ENCODE assay signal across 6 worm cellular contexts in genomic region chrX:15689244-15689643, ce11.
A peak's percentile ranks its signal among the peaks of the same experiment; 100 is the strongest.
TF ChIP-seq lines count a peak whose summit lies in the region.

Gene C03H12.1, plus strand, starts transcription at chrX:15689449.

TF ChIP-seq in whole organism, L1 larva, 84 proteins besides CTCF, POLR2A, EP300 and RAD21 (continues in another document):
- TF ChIP-seq elt-3 (tag; optimal IDR thresholded peaks at IDR 0.05; lab: Kevin White, UChicago) (peak in 1 of 6 experiments; percentile 14), C04F5.9 (tag; optimal IDR thresholded peaks at IDR 0.05; lab: Kevin White, UChicago) (no peak), zag-1 (tag; optimal IDR thresholded peaks at IDR 0.05; lab: Kevin White, UChicago) (no peak), hlh-17 (GFP tag; optimal IDR thresholded peaks at IDR 0.05; lab: Kevin White, UChicago; ENCODE audit: borderline replicate concordance) (no peak), lin-14 (GFP tag; optimal IDR thresholded peaks at IDR 0.05; lab: Kevin White, UChicago) (no peak), vab-15 (tag; optimal IDR thresholded peaks at IDR 0.05; lab: Kevin White, UChicago) (no peak), unc-86 (tag; optimal IDR thresholded peaks at IDR 0.05; lab: Kevin White, UChicago) (no peak), unc-62 (GFP tag; optimal IDR thresholded peaks at IDR 0.05; lab: Kevin White, UChicago) (no peak), swsn-7 (tag; optimal IDR thresholded peaks at IDR 0.05; lab: Kevin White, UChicago) (no peak), unc-98 (GFP tag; IDR thresholded peaks at IDR 0.05; lab: Robert Waterston, UW) (no peak), ceh-82 (tag; optimal IDR thresholded peaks at IDR 0.05; lab: Kevin White, UChicago) (no peak), irx-1 (tag; optimal IDR thresholded peaks at IDR 0.05; lab: Kevin White, UChicago) (no peak), sup-37 (GFP tag; optimal IDR thresholded peaks at IDR 0.05; lab: Kevin White, UChicago) (no peak), sptf-1 (tag; optimal IDR thresholded peaks at IDR 0.05; lab: Kevin White, UChicago) (no peak), mdl-1 (tag; optimal IDR thresholded peaks at IDR 0.05; lab: Kevin White, UChicago) (peak in 1 of 2 experiments; percentile 7), dpl-1 (GFP tag; optimal IDR thresholded peaks at IDR 0.05; lab: Kevin White, UChicago) (no peak)

TF ChIP-seq in whole organism, L2 larva, 48 proteins besides CTCF, POLR2A, EP300 and RAD21:
- TF ChIP-seq peb-1 (tag; optimal IDR thresholded peaks at IDR 0.05; lab: Kevin White, UChicago) = no peak
- TF ChIP-seq snpc-4 (tag; optimal IDR thresholded peaks at IDR 0.05; lab: Kevin White, UChicago) = no peak
- TF ChIP-seq nhr-23 (tag; optimal IDR thresholded peaks at IDR 0.05; lab: Kevin White, UChicago) = no peak
- peak; percentile 18 for TF ChIP-seq nhr-129 (tag; optimal IDR thresholded peaks at IDR 0.05; lab: Kevin White, UChicago)
- no peak for TF ChIP-seq nhr-25 (tag; optimal IDR thresholded peaks at IDR 0.05; lab: Kevin White, UChicago)
- no peak for TF ChIP-seq lsy-2 (tag; optimal IDR thresholded peaks at IDR 0.05; lab: Kevin White, UChicago)
- TF ChIP-seq crh-2 (tag; optimal IDR thresholded peaks at IDR 0.05; lab: Kevin White, UChicago) = peak; percentile 32
- no peak for TF ChIP-seq nhr-77 (tag; optimal IDR thresholded peaks at IDR 0.05; lab: Kevin White, UChicago)
- no peak for TF ChIP-seq skn-1 (tag; optimal IDR thresholded peaks at IDR 0.05; lab: Kevin White, UChicago)
- peak; percentile 24 for TF ChIP-seq gmeb-1 (tag; optimal IDR thresholded peaks at IDR 0.05; lab: Kevin White, UChicago)
- TF ChIP-seq unc-62 (GFP tag; optimal IDR thresholded peaks at IDR 0.05; lab: Kevin White, UChicago) = no peak
- no peak for TF ChIP-seq nhr-6 (tag; optimal IDR thresholded peaks at IDR 0.05; lab: Kevin White, UChicago)
- peak; percentile 39 for TF ChIP-seq fos-1 (tag; optimal IDR thresholded peaks at IDR 0.05; lab: Kevin White, UChicago)
- TF ChIP-seq unc-55 (GFP tag; optimal IDR thresholded peaks at IDR 0.05; lab: Kevin White, UChicago) = no peak

TF ChIP-seq in whole organism, L3 larva, 47 proteins besides CTCF, POLR2A, EP300 and RAD21 (continues in another document):
- no peak for TF ChIP-seq daf-12 (tag; optimal IDR thresholded peaks at IDR 0.05; lab: Kevin White, UChicago)
- no peak for TF ChIP-seq sea-2 (GFP tag; optimal IDR thresholded peaks at IDR 0.05; lab: Kevin White, UChicago)
- no peak for TF ChIP-seq fos-1 (tag; optimal IDR thresholded peaks at IDR 0.05; lab: Kevin White, UChicago)
- TF ChIP-seq nhr-77 (tag; optimal IDR thresholded peaks at IDR 0.05; lab: Kevin White, UChicago) = no peak
- TF ChIP-seq nhr-12 (tag; optimal IDR thresholded peaks at IDR 0.05; lab: Kevin White, UChicago) = no peak
- TF ChIP-seq pha-4 (tag; optimal IDR thresholded peaks at IDR 0.05; lab: Kevin White, UChicago) = peak; percentile 21
- TF ChIP-seq R02D3.7 (tag; optimal IDR thresholded peaks at IDR 0.05; lab: Kevin White, UChicago) = no peak
- TF ChIP-seq nfya-1 (tag; optimal IDR thresholded peaks at IDR 0.05; lab: Kevin White, UChicago; ENCODE audit: insufficient read depth) = no peak
- TF ChIP-seq unc-39 (tag; optimal IDR thresholded peaks at IDR 0.05; lab: Kevin White, UChicago) = no peak
- no peak for TF ChIP-seq snpc-4 (tag; optimal IDR thresholded peaks at IDR 0.05; lab: Kevin White, UChicago)
- peak; percentile 61 for TF ChIP-seq pqm-1 (tag; optimal IDR thresholded peaks at IDR 0.05; lab: Kevin White, UChicago)
- peak; percentile 1 for TF ChIP-seq hmg-11 (tag; optimal IDR thresholded peaks at IDR 0.05; lab: Kevin White, UChicago)
- no peak for TF ChIP-seq aly-2 (tag; optimal IDR thresholded peaks at IDR 0.05; lab: Kevin White, UChicago)
- no peak for TF ChIP-seq eor-1 (tag; optimal IDR thresholded peaks at IDR 0.05; lab: Kevin White, UChicago)
- TF ChIP-seq ceh-82 (tag; optimal IDR thresholded peaks at IDR 0.05; lab: Kevin White, UChicago) = no peak
- TF ChIP-seq ceh-16 (tag; optimal IDR thresholded peaks at IDR 0.05; lab: Kevin White, UChicago) = no peak
- TF ChIP-seq ceh-28 (tag; optimal IDR thresholded peaks at IDR 0.05; lab: Kevin White, UChicago) = no peak
- TF ChIP-seq ceh-9 (tag; optimal IDR thresholded peaks at IDR 0.05; lab: Kevin White, UChicago) = no peak

TF ChIP-seq in whole organism, L4 larva, 104 proteins besides CTCF, POLR2A, EP300 and RAD21 (continues in another document):
- peak; percentile 63 for TF ChIP-seq hlh-11 (tag; optimal IDR thresholded peaks at IDR 0.05; lab: Kevin White, UChicago)
- TF ChIP-seq dmd-6 (GFP tag; IDR thresholded peaks at IDR 0.05; lab: Robert Waterston, UW) = peak; percentile 75
- no peak for TF ChIP-seq egl-27 (tag; optimal IDR thresholded peaks at IDR 0.05; lab: Kevin White, UChicago)
- no peak for TF ChIP-seq dmd-9 (GFP tag; IDR thresholded peaks at IDR 0.05; lab: Robert Waterston, UW)
- TF ChIP-seq rbr-2 (tag; optimal IDR thresholded peaks at IDR 0.05; lab: Kevin White, UChicago) = no peak
- no peak for TF ChIP-seq daf-8 (GFP tag; IDR thresholded peaks at IDR 0.05; lab: Robert Waterston, UW)
- no peak for TF ChIP-seq mxl-2 (GFP tag; conservative IDR thresholded peaks at IDR 0.05; lab: Robert Waterston, UW)
- TF ChIP-seq lin-13 (GFP tag; optimal IDR thresholded peaks at IDR 0.05; lab: Kevin White, UChicago) = no peak
- peak; percentile 24 for TF ChIP-seq nhr-48 (tag; optimal IDR thresholded peaks at IDR 0.05; lab: Kevin White, UChicago)
- TF ChIP-seq Y5F2A.4 (GFP tag; optimal IDR thresholded peaks at IDR 0.05; lab: Kevin White, UChicago) = no peak
- peak in 1 of 2 experiments; percentile 31 for TF ChIP-seq mdl-1 (tag; optimal IDR thresholded peaks at IDR 0.05; lab: Kevin White, UChicago)
- no peak for TF ChIP-seq F10B5.3 (tag; optimal IDR thresholded peaks at IDR 0.05; lab: Kevin White, UChicago)
- TF ChIP-seq hlh-30 (tag; optimal IDR thresholded peaks at IDR 0.05; lab: Kevin White, UChicago; ENCODE audit: insufficient read depth) = peak; percentile 70
- peak; percentile 4 for TF ChIP-seq pqm-1 (tag; optimal IDR thresholded peaks at IDR 0.05; lab: Kevin White, UChicago)
- TF ChIP-seq nhr-111 (GFP tag; optimal IDR thresholded peaks at IDR 0.05; lab: Kevin White, UChicago) = no peak
- peak; percentile 34 for TF ChIP-seq mxl-3 (GFP tag; optimal IDR thresholded peaks at IDR 0.05; lab: Kevin White, UChicago)
- peak; percentile 71 for TF ChIP-seq dve-1 (tag; optimal IDR thresholded peaks at IDR 0.05; lab: Kevin White, UChicago; ENCODE audit: insufficient read depth)

TF ChIP-seq in whole organism, late embryonic, 69 proteins besides CTCF, POLR2A, EP300 and RAD21:
- TF ChIP-seq ceh-22 (tag; optimal IDR thresholded peaks at IDR 0.05; lab: Kevin White, UChicago) (no peak), elt-2 (tag; optimal IDR thresholded peaks at IDR 0.05; lab: Kevin White, UChicago) (peak; percentile 12)

TF ChIP-seq in whole organism, young adult, 124 proteins besides CTCF, POLR2A, EP300 and RAD21:
- TF ChIP-seq let-607 (tag; optimal IDR thresholded peaks at IDR 0.05; lab: Kevin White, UChicago) = peak; percentile 93 to 95
- TF ChIP-seq cebp-1 (GFP tag; IDR thresholded peaks at IDR 0.05; lab: Robert Waterston, UW) = no peak
- no peak for TF ChIP-seq cebp-1 (tag; optimal IDR thresholded peaks at IDR 0.05; lab: Kevin White, UChicago)
- TF ChIP-seq hmg-1.2 (GFP tag; IDR thresholded peaks at IDR 0.05; lab: Robert Waterston, UW) = peak; percentile 83
- TF ChIP-seq nhr-80 (tag; optimal IDR thresholded peaks at IDR 0.05; lab: Kevin White, UChicago) = peak; percentile 84
- no peak for TF ChIP-seq F22D6.2 (tag; optimal IDR thresholded peaks at IDR 0.05; lab: Kevin White, UChicago)
- no peak for TF ChIP-seq nhr-120 (GFP tag; IDR thresholded peaks at IDR 0.05; lab: Robert Waterston, UW)
- no peak for TF ChIP-seq F39B2.1 (GFP tag; IDR thresholded peaks at IDR 0.05; lab: Robert Waterston, UW)
- peak; percentile 13 for TF ChIP-seq F23B12.7 (tag; optimal IDR thresholded peaks at IDR 0.05; lab: Kevin White, UChicago; ENCODE audit: insufficient read depth)
TF ChIP-seq in whole organism, young adult: peak in this region for 4.
